Fruit fly (Drosophila melanogaster) whole organism, embryonic: Measurements from ENCODE around the gene CG31549.
A peak's percentile ranks its signal among the peaks of the same experiment; 100 is the strongest.

Experiments used
- BEAF-32 ChIP-seq: fragments of 200-800 bp; sonication (Bioruptor generic); optimal IDR thresholded peaks from 3 replicates; lab custom pipeline; 2017; ENCODE audit warnings: missing biosample characterization, missing genetic modification characterization, mild to moderate bottlenecking, moderate library complexity, missing genetic modification reagents
- Bdp1 ChIP-seq: fragments of 200-800 bp; sonication (Bioruptor generic); optimal IDR thresholded peaks from 3 replicates; lab custom pipeline; 2016; ENCODE audit warnings: missing biosample characterization, missing genetic modification characterization
- CG10274 ChIP-seq: fragments of 200-800 bp; sonication (Bioruptor generic); optimal IDR thresholded peaks from 3 replicates; lab custom pipeline; 2017; ENCODE audit warnings: missing biosample characterization, mild to moderate bottlenecking, missing genetic modification characterization
- CG11093 ChIP-seq: fragments of 200-800 bp; sonication (Bioruptor generic); IDR thresholded peaks from 3 replicates; pipeline ENCODE4 v1.3.6; 2022; ENCODE audit warnings: missing biosample characterization, missing genetic modification characterization
- CG11398 ChIP-seq: fragments of 200-800 bp; sonication (Bioruptor generic); optimal IDR thresholded peaks from 2 replicates; lab custom pipeline; 2016; ENCODE audit warnings: missing biosample characterization, missing genetic modification characterization
- CG12219 ChIP-seq: fragments of 200-800 bp; sonication (Bioruptor generic); optimal IDR thresholded peaks from 3 replicates; lab custom pipeline; 2018; ENCODE audit warnings: missing biosample characterization, mild to moderate bottlenecking, missing genetic modification characterization
- CG15011 ChIP-seq: fragments of 200-800 bp; sonication (Bioruptor generic); optimal IDR thresholded peaks from 3 replicates; lab custom pipeline; 2018; ENCODE audit warnings: missing biosample characterization, mild to moderate bottlenecking, missing genetic modification characterization
- CG15514 ChIP-seq: fragments of 200-800 bp; sonication (Bioruptor generic); optimal IDR thresholded peaks from 3 replicates; lab custom pipeline; 2017; ENCODE audit warnings: missing biosample characterization, missing genetic modification characterization, mild to moderate bottlenecking, moderate library complexity, missing genetic modification reagents
- CG31441 ChIP-seq: fragments of 200-800 bp; sonication (Bioruptor generic); IDR thresholded peaks from 2 replicates; pipeline ENCODE4 v1.3.6; 2022; ENCODE audit warnings: missing biosample characterization, missing genetic modification characterization
- CG3281 ChIP-seq: fragments of 200-800 bp; sonication (Bioruptor generic); optimal IDR thresholded peaks from 3 replicates; lab custom pipeline; 2017; ENCODE audit warnings: missing biosample characterization, mild to moderate bottlenecking, missing genetic modification characterization
- CG6272 ChIP-seq: fragments of 200-800 bp; sonication (Bioruptor generic); IDR thresholded peaks from 2 replicates; pipeline ENCODE4 v1.3.6; 2022; ENCODE audit warnings: missing biosample characterization, missing genetic modification characterization
- CG7357 ChIP-seq: fragments of 200-800 bp; sonication (Bioruptor generic); IDR thresholded peaks from 3 replicates; pipeline ENCODE4 v1.3.6; 2022; ENCODE audit warnings: missing biosample characterization, missing genetic modification characterization
- CG7372 ChIP-seq: fragments of 200-800 bp; sonication (Bioruptor generic); IDR thresholded peaks from 2 replicates; pipeline ENCODE4 v1.3.6; 2022; ENCODE audit warnings: missing biosample characterization, missing genetic modification characterization
- CG7786 ChIP-seq: fragments of 200-800 bp; sonication (Bioruptor generic); optimal IDR thresholded peaks from 2 replicates; lab custom pipeline; 2016; ENCODE audit warnings: missing biosample characterization, missing genetic modification characterization
- CG7963 ChIP-seq: fragments of 200-800 bp; sonication (Bioruptor generic); IDR thresholded peaks from 3 replicates; pipeline ENCODE4 v1.3.6; 2022; ENCODE audit warnings: missing biosample characterization, missing genetic modification characterization; ENCODE audit not compliant: partially characterized antibody
- CG8359 ChIP-seq: fragments of 200-800 bp; sonication (Bioruptor generic); optimal IDR thresholded peaks from 2 replicates; lab custom pipeline; 2017; ENCODE audit warnings: missing biosample characterization, mild to moderate bottlenecking, missing genetic modification characterization, borderline replicate concordance
- CG9215 ChIP-seq: fragments of 200-800 bp; sonication (Bioruptor generic); IDR thresholded peaks from 2 replicates; pipeline ENCODE4 v1.3.6; 2022; ENCODE audit warnings: missing biosample characterization, missing genetic modification characterization
- CoRest ChIP-seq: fragments of 200-800 bp; sonication (Bioruptor generic); optimal IDR thresholded peaks from 3 replicates; lab custom pipeline; 2018; ENCODE audit warnings: missing biosample characterization, mild to moderate bottlenecking, missing genetic modification characterization, moderate library complexity
- D19B ChIP-seq: fragments of 200-800 bp; sonication (Bioruptor generic); optimal IDR thresholded peaks from 2 replicates; lab custom pipeline; 2017; ENCODE audit warnings: missing biosample characterization, mild to moderate bottlenecking, missing genetic modification characterization
- Dfd ChIP-seq, 2 experiments: fragments of >200 bp; optimal IDR thresholded peaks; 2 replicates each; lab custom pipeline; 2017; ENCODE audit warnings: missing biosample characterization in 2 of 2, missing genetic modification characterization in 2 of 2
- Dll ChIP-seq: fragments of 200-800 bp; sonication (Bioruptor generic); IDR thresholded peaks from 4 replicates; pipeline ENCODE4 v1.3.6; 2022; ENCODE audit warnings: missing biosample characterization, missing genetic modification characterization; ENCODE audit not compliant: partially characterized antibody
- Doc2 ChIP-seq: fragments of 200-800 bp; sonication (Bioruptor generic); IDR thresholded peaks from 2 replicates; pipeline ENCODE4 v1.3.6; 2022; ENCODE audit warnings: missing biosample characterization, missing genetic modification characterization
- E2f2 ChIP-seq: fragments of 200-800 bp; sonication (Bioruptor generic); IDR thresholded peaks from 2 replicates; pipeline ENCODE4 v1.3.6; 2022; ENCODE audit warnings: missing biosample characterization, missing genetic modification characterization
- GATAe ChIP-seq: fragments of 200-800 bp; sonication (Bioruptor generic); conservative IDR thresholded peaks from 2 replicates; pipeline ENCODE4 v1.3.6; 2022; ENCODE audit warnings: missing biosample characterization, missing genetic modification characterization
- MBD-R2 ChIP-seq: fragments of 200-800 bp; sonication (Bioruptor generic); IDR thresholded peaks from 2 replicates; pipeline ENCODE4 v1.3.6; 2022; ENCODE audit warnings: missing biosample characterization, missing genetic modification characterization
- MTF-1 ChIP-seq: fragments of 200-800 bp; sonication (Bioruptor generic); optimal IDR thresholded peaks from 2 replicates; lab custom pipeline; 2018; ENCODE audit warnings: missing biosample characterization, mild to moderate bottlenecking, missing genetic modification characterization, borderline replicate concordance
- Med ChIP-seq: fragments of 200-800 bp; sonication (Bioruptor generic); peaks from one replicate; lab custom pipeline; 2016; ENCODE audit warnings: missing biosample characterization, missing genetic modification characterization, mild to moderate bottlenecking, inconsistent platforms, moderate library complexity
- Meics ChIP-seq: fragments of 200-800 bp; sonication (Bioruptor generic); optimal IDR thresholded peaks from 2 replicates; lab custom pipeline; 2017; ENCODE audit warnings: missing biosample characterization, mild to moderate bottlenecking, missing genetic modification characterization
- NFAT ChIP-seq: fragments of 200-800 bp; sonication (Bioruptor generic); IDR thresholded peaks from 2 replicates; pipeline ENCODE4 v1.3.6; 2022; ENCODE audit warnings: missing biosample characterization, missing genetic modification characterization
- Ravus ChIP-seq: fragments of 200-800 bp; sonication (Bioruptor generic); IDR thresholded peaks from 2 replicates; pipeline ENCODE4 v1.3.6; 2022; ENCODE audit warnings: missing biosample characterization, missing genetic modification characterization
- Usf ChIP-seq: fragments of 200-800 bp; sonication (Bioruptor generic); optimal IDR thresholded peaks from 2 replicates; lab custom pipeline; 2017; ENCODE audit warnings: missing genotype, missing biosample characterization, missing genetic modification characterization
- br ChIP-seq: fragments of >200 bp; optimal IDR thresholded peaks from 2 replicates; lab custom pipeline; 2017
- ewg ChIP-seq: fragments of 200-800 bp; sonication (Bioruptor generic); optimal IDR thresholded peaks from 3 replicates; lab custom pipeline; 2017; ENCODE audit warnings: mild to moderate bottlenecking, missing biosample characterization, missing genetic modification reagents, missing genetic modification characterization
- exex ChIP-seq: fragments of 200-800 bp; sonication (Bioruptor generic); optimal IDR thresholded peaks from 4 replicates; lab custom pipeline; 2018; ENCODE audit warnings: missing biosample characterization, mild to moderate bottlenecking, missing genetic modification characterization, moderate library complexity
- fd102C ChIP-seq: fragments of 200-800 bp; sonication (Bioruptor generic); optimal IDR thresholded peaks from 2 replicates; lab custom pipeline; 2018; ENCODE audit warnings: missing biosample characterization, mild to moderate bottlenecking, missing genetic modification characterization, moderate library complexity
- fd64A ChIP-seq: fragments of 200-800 bp; sonication (Bioruptor generic); optimal IDR thresholded peaks from 3 replicates; lab custom pipeline; 2018; ENCODE audit warnings: missing biosample characterization, mild to moderate bottlenecking, missing genetic modification characterization
- gce ChIP-seq: fragments of 200-800 bp; sonication (Bioruptor generic); IDR thresholded peaks from 3 replicates; pipeline ENCODE4 v1.3.6; 2022; ENCODE audit warnings: missing biosample characterization, missing genetic modification characterization
- gcm ChIP-seq: fragments of 200-800 bp; sonication (Bioruptor generic); optimal IDR thresholded peaks from 2 replicates; lab custom pipeline; 2019; ENCODE audit warnings: missing biosample characterization, mild to moderate bottlenecking, missing genetic modification characterization, moderate library complexity
- klu ChIP-seq: fragments of 200-800 bp; sonication (Bioruptor generic); IDR thresholded peaks from 2 replicates; pipeline ENCODE4 v1.3.6; 2022; ENCODE audit warnings: missing biosample characterization, missing genetic modification characterization
- lab ChIP-seq: fragments of 200-800 bp; sonication (Bioruptor generic); optimal IDR thresholded peaks from 3 replicates; lab custom pipeline; 2017; ENCODE audit warnings: missing biosample characterization, missing genetic modification characterization, mild to moderate bottlenecking, moderate library complexity, missing genetic modification reagents
- phol ChIP-seq: fragments of 200-800 bp; sonication (Bioruptor generic); optimal IDR thresholded peaks from 3 replicates; lab custom pipeline; 2018; ENCODE audit warnings: missing biosample characterization, mild to moderate bottlenecking, missing genetic modification characterization, moderate library complexity
- ro ChIP-seq: fragments of 200-800 bp; sonication (Bioruptor generic); IDR thresholded peaks from 2 replicates; pipeline ENCODE4 v1.3.6; 2022; ENCODE audit warnings: missing biosample characterization, missing genetic modification characterization
- slp2 ChIP-seq: fragments of 200-800 bp; sonication (Bioruptor generic); optimal IDR thresholded peaks from 2 replicates; lab custom pipeline; 2016; ENCODE audit warnings: missing biosample characterization, missing genetic modification characterization
- sob ChIP-seq: fragments of 200-800 bp; sonication (Bioruptor generic); IDR thresholded peaks from 2 replicates; pipeline ENCODE4 v1.3.6; 2022; ENCODE audit warnings: missing biosample characterization, missing genetic modification characterization
- sqz ChIP-seq: fragments of 200-800 bp; sonication (Bioruptor generic); optimal IDR thresholded peaks from 3 replicates; lab custom pipeline; 2018; ENCODE audit warnings: missing biosample characterization, mild to moderate bottlenecking, missing genetic modification characterization
- tup ChIP-seq: fragments of 200-800 bp; sonication (Bioruptor generic); optimal IDR thresholded peaks from 2 replicates; lab custom pipeline; 2016; ENCODE audit warnings: missing biosample characterization, mild to moderate bottlenecking, missing genetic modification characterization, moderate library complexity
- vvl ChIP-seq: fragments of 200-800 bp; sonication (Bioruptor generic); IDR thresholded peaks from 2 replicates; pipeline ENCODE4 v1.3.6; 2022; ENCODE audit warnings: missing biosample characterization, missing genetic modification characterization
- zen2 ChIP-seq: fragments of 200-800 bp; sonication (Bioruptor generic); IDR thresholded peaks from 3 replicates; pipeline ENCODE4 v1.3.6; 2022; ENCODE audit warnings: missing biosample characterization, missing genetic modification characterization; ENCODE audit not compliant: partially characterized antibody
- zf30C ChIP-seq: fragments of 200-800 bp; sonication (Bioruptor generic); optimal IDR thresholded peaks from 3 replicates; lab custom pipeline; 2018; ENCODE audit warnings: missing biosample characterization, mild to moderate bottlenecking, missing genetic modification characterization

Gene CG31549

DNA sequence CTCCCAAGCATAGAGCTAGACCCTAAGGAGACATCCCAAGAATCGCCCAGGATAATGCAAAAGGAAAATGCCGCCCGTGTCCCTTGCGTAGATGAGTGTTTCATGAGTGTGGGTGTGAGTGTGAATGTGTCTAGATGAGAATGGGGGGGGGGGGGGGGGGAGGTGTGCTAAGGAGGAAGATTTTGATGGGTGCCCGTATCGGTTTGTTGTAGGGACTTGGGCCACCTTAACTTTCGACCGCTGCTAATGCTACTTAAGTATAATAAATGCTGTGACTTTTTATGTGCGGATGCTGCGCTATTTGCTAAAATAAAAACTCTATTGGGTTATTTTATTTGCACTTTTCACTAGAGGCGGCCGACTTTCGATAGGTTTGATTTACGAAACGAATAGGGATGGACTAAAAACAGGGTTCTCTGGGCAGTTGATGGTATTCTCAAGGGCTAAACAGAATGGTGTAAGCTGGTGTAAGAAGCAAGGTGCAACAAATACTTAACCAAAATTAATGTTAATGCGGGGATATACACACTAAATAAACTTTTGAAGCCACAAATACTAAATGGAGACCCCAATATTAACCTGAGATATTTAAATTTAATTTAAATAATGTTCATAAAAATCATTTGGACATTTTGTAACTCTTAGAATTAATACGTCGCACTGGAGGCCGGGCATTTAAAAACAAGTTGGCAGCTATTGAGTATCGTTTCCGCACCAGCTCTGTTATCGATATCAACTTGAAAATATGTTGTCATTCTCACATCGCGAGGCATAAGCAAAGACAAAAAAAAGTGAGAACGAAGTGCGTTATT lies 37.1 kb downstream of the CG31549 start, which contains the start of the genes Xe7 and Atg17 (continued):
- TF ChIP-seq Bdp1 (GFP tag; lab: Kevin White, UChicago), result peak; percentile 76
- TF ChIP-seq klu (GFP tag; lab: Robert Waterston, UW), result peak; percentile 94
- TF ChIP-seq gce (GFP tag; lab: Robert Waterston, UW), result peak; percentile 54; the same call in 1 of the 3 replicates
- peak; percentile 70 for TF ChIP-seq CG8359 (GFP tag; lab: Kevin White, UChicago)
- TF ChIP-seq fd64A (GFP tag; lab: Kevin White, UChicago), result no peak
- TF ChIP-seq vvl (GFP tag; lab: Robert Waterston, UW), result peak; percentile 83
- peak; percentile 73 for TF ChIP-seq MBD-R2 (GFP tag; lab: Robert Waterston, UW)
- peak; percentile 63 for TF ChIP-seq Ravus (GFP tag; lab: Robert Waterston, UW)
- TF ChIP-seq Dll, result peak; percentile 74
- peak; percentile 95 for TF ChIP-seq CG6272 (GFP tag; lab: Robert Waterston, UW)
- TF ChIP-seq Med (GFP tag; lab: Kevin White, UChicago), result peak; percentile 98
- peak; percentile 88 for TF ChIP-seq CG3281 (GFP tag; lab: Kevin White, UChicago)
- peak; percentile 96 for TF ChIP-seq CG9215
- peak; percentile 30 for TF ChIP-seq CG11398 (GFP tag; lab: Kevin White, UChicago)
- peak; percentile 90 for TF ChIP-seq GATAe (GFP tag; lab: Robert Waterston, UW)
- TF ChIP-seq Doc2, result peak; percentile 42; the same call in 1 of the 2 replicates
- TF ChIP-seq fd102C (GFP tag; lab: Kevin White, UChicago), result peak; percentile 13
- TF ChIP-seq CG7963 (GFP tag; lab: Robert Waterston, UW), result no peak
- peak; percentile 68 for TF ChIP-seq CG12219 (GFP tag; lab: Kevin White, UChicago)
- TF ChIP-seq zen2 (GFP tag; lab: Robert Waterston, UW), result no peak; the same call in 2 of the 3 replicates
- TF ChIP-seq sqz, result peak; percentile 87
- TF ChIP-seq NFAT (GFP tag; lab: Robert Waterston, UW), result peak; percentile 93
- TF ChIP-seq D19B (GFP tag; lab: Kevin White, UChicago), result peak; percentile 79
- peak; percentile 97 for TF ChIP-seq CoRest (tag; lab: Kevin White, UChicago)
- TF ChIP-seq CG7786 (GFP tag; lab: Kevin White, UChicago), result peak; percentile 85
- peak; percentile 52 for TF ChIP-seq MTF-1 (GFP tag; lab: Kevin White, UChicago)
- TF ChIP-seq CG15514, result peak; percentile 85
- TF ChIP-seq CG11093, result peak; percentile 94
- no peak for TF ChIP-seq br (lab: Kevin White, UChicago)
- TF ChIP-seq CG10274 (GFP tag; lab: Kevin White, UChicago), result peak; percentile 76
- peak; percentile 83 for TF ChIP-seq slp2 (GFP tag; lab: Kevin White, UChicago)
- TF ChIP-seq zf30C (GFP tag; lab: Kevin White, UChicago), result no peak
- TF ChIP-seq exex (tag; lab: Kevin White, UChicago), result no peak
- TF ChIP-seq Meics (GFP tag; lab: Kevin White, UChicago), result peak; percentile 89
- TF ChIP-seq sob (GFP tag; lab: Robert Waterston, UW), result peak; percentile 92
- TF ChIP-seq ewg (GFP tag; lab: Kevin White, UChicago), result peak; percentile 80
- TF ChIP-seq BEAF-32 (GFP tag; lab: Kevin White, UChicago), result peak; percentile 92
- peak in 1 of 2 experiments; percentile 93 for TF ChIP-seq Dfd (GFP tag; optimal IDR thresholded peaks at IDR 0.05; lab: Kevin White, UChicago)
- TF ChIP-seq ro (GFP tag; lab: Robert Waterston, UW), result peak; percentile 74
- TF ChIP-seq CG15011, result peak; percentile 77
- TF ChIP-seq Usf (GFP tag; lab: Kevin White, UChicago), result peak; percentile 87
- TF ChIP-seq CG7357 (GFP tag; lab: Robert Waterston, UW), result peak; percentile 88
- peak; percentile 94 for TF ChIP-seq CG7372 (GFP tag; lab: Robert Waterston, UW)
- peak; percentile 67 for TF ChIP-seq gcm
- peak; percentile 95 for TF ChIP-seq phol (tag; lab: Kevin White, UChicago)
- peak; percentile 64 for TF ChIP-seq E2f2 (GFP tag; lab: Robert Waterston, UW)
- TF ChIP-seq tup (GFP tag; lab: Kevin White, UChicago), result peak; percentile 76
- TF ChIP-seq CG31441 (GFP tag; lab: Robert Waterston, UW), result peak; percentile 93
- peak; percentile 90 for TF ChIP-seq lab (GFP tag; lab: Kevin White, UChicago)
